Fruit fly (Drosophila melanogaster) whole organism, embryonic: ENCODE results near the gene stumps.

Experiments
- Atf-2 ChIP-seq: fragments of 200-800 bp; sonication (Bioruptor generic); optimal IDR thresholded peaks from 2 replicates; lab custom pipeline; 2016; ENCODE audit warnings: missing biosample characterization, missing genetic modification characterization
- Awh ChIP-seq: fragments of 200-800 bp; sonication (Bioruptor generic); IDR thresholded peaks from 2 replicates; pipeline ENCODE4, ENCODE4 v1.3.6; 2022; ENCODE audit warnings: missing biosample characterization, missing genetic modification characterization
- CG10654 ChIP-seq: fragments of 200-800 bp; sonication (Bioruptor generic); optimal IDR thresholded peaks from 2 replicates; lab custom pipeline; 2016; ENCODE audit warnings: missing biosample characterization, missing genetic modification characterization
- CG12071 ChIP-seq: fragments of 200-800 bp; sonication (Bioruptor generic); optimal IDR thresholded peaks from 3 replicates; lab custom pipeline; 2018; ENCODE audit warnings: missing biosample characterization, mild to moderate bottlenecking, missing genetic modification characterization
- CG12299 ChIP-seq: fragments of 200-800 bp; sonication (Bioruptor generic); optimal IDR thresholded peaks from 2 replicates; lab custom pipeline; 2018; ENCODE audit warnings: missing biosample characterization, mild to moderate bottlenecking, missing genetic modification characterization
- CG14667 ChIP-seq: fragments of 200-800 bp; sonication (Bioruptor generic); IDR thresholded peaks from 2 replicates; pipeline ENCODE4 v1.3.6; 2022; ENCODE audit warnings: missing biosample characterization, missing genetic modification characterization
- CG15011 ChIP-seq: fragments of 200-800 bp; sonication (Bioruptor generic); optimal IDR thresholded peaks from 3 replicates; lab custom pipeline; 2018; ENCODE audit warnings: missing biosample characterization, mild to moderate bottlenecking, missing genetic modification characterization
- CG15601 ChIP-seq: fragments of 200-800 bp; sonication (Bioruptor generic); optimal IDR thresholded peaks from 3 replicates; lab custom pipeline; 2019; ENCODE audit warnings: missing biosample characterization, mild to moderate bottlenecking, missing genetic modification characterization, moderate library complexity
- CG17328 ChIP-seq: fragments of 200-800 bp; sonication (Bioruptor generic); IDR thresholded peaks from 2 replicates; pipeline ENCODE4 v1.3.6; 2022; ENCODE audit warnings: missing biosample characterization, missing genetic modification characterization
- CG17568 ChIP-seq: fragments of 200-800 bp; sonication (Bioruptor generic); optimal IDR thresholded peaks from 2 replicates; lab custom pipeline; 2018; ENCODE audit warnings: missing biosample characterization, mild to moderate bottlenecking, missing genetic modification characterization, moderate library complexity
- CG18599 ChIP-seq: fragments of 200-800 bp; sonication (Bioruptor generic); optimal IDR thresholded peaks from 3 replicates; lab custom pipeline; 2017; ENCODE audit warnings: missing biosample characterization, missing genetic modification characterization, mild to moderate bottlenecking, moderate library complexity, missing genetic modification reagents
- CG18764 ChIP-seq: fragments of 200-800 bp; sonication (Bioruptor generic); optimal IDR thresholded peaks from 3 replicates; lab custom pipeline; 2016; ENCODE audit warnings: missing biosample characterization, missing genetic modification characterization
- CG4854 ChIP-seq: fragments of 200-800 bp; sonication (Bioruptor generic); optimal IDR thresholded peaks from 2 replicates; lab custom pipeline; 2016; ENCODE audit warnings: missing biosample characterization, missing genetic modification characterization, inconsistent platforms
- CG6254 ChIP-seq: fragments of 200-800 bp; sonication (Bioruptor generic); optimal IDR thresholded peaks from 3 replicates; lab custom pipeline; 2017; ENCODE audit warnings: mild to moderate bottlenecking, missing biosample characterization, missing genetic modification reagents, missing genetic modification characterization
- CG6791 ChIP-seq: fragments of 200-800 bp; sonication (Bioruptor generic); IDR thresholded peaks from 3 replicates; pipeline ENCODE4 v1.3.6; 2022; ENCODE audit warnings: missing biosample characterization, missing genetic modification characterization; ENCODE audit not compliant: partially characterized antibody
- CG6854 ChIP-seq: fragments of 200-800 bp; sonication (Bioruptor generic); optimal IDR thresholded peaks from 3 replicates; lab custom pipeline; 2017; ENCODE audit warnings: missing biosample characterization, mild to moderate bottlenecking, missing genetic modification characterization
- CG7372 ChIP-seq: fragments of 200-800 bp; sonication (Bioruptor generic); IDR thresholded peaks from 2 replicates; pipeline ENCODE4 v1.3.6; 2022; ENCODE audit warnings: missing biosample characterization, missing genetic modification characterization
- CG9817 ChIP-seq: fragments of 200-800 bp; sonication (Bioruptor generic); optimal IDR thresholded peaks from 2 replicates; lab custom pipeline; 2018; ENCODE audit warnings: missing biosample characterization, mild to moderate bottlenecking, missing genetic modification characterization, moderate library complexity
- Drgx ChIP-seq: fragments of 200-800 bp; sonication (Bioruptor generic); IDR thresholded peaks from 2 replicates; pipeline ENCODE4 v1.3.6; 2022; ENCODE audit warnings: missing biosample characterization, missing genetic modification characterization
- E2f1 ChIP-seq: fragments of 200-800 bp; sonication (Bioruptor generic); IDR thresholded peaks from 2 replicates; pipeline ENCODE4 v1.3.6; 2022; ENCODE audit warnings: missing biosample characterization, missing genetic modification characterization
- Ets97D ChIP-seq: fragments of 200-800 bp; sonication (Bioruptor generic); optimal IDR thresholded peaks from 3 replicates; lab custom pipeline; 2016; ENCODE audit warnings: missing biosample characterization, missing genetic modification characterization
- HLH54F ChIP-seq: fragments of 200-800 bp; sonication (Bioruptor generic); optimal IDR thresholded peaks from 3 replicates; lab custom pipeline; 2016; ENCODE audit warnings: missing biosample characterization, missing genetic modification characterization
- Hr51 ChIP-seq, 2 experiments: fragments of 200-800 bp; sonication (Bioruptor generic); optimal IDR thresholded peaks; 2 replicates in 1 of 2; 3 replicates in 1 of 2; lab custom pipeline; 2016 to 2018; ENCODE audit warnings: missing biosample characterization in 2 of 2, missing genetic modification characterization in 2 of 2, mild to moderate bottlenecking in 1 of 2, moderate library complexity in 1 of 2
- Jarid2 ChIP-seq: fragments of 200-800 bp; sonication (Bioruptor generic); optimal IDR thresholded peaks from 3 replicates; lab custom pipeline; 2017; ENCODE audit warnings: mild to moderate bottlenecking, missing biosample characterization, missing genetic modification reagents, missing genetic modification characterization
- Lim3 ChIP-seq: fragments of 200-800 bp; sonication (Bioruptor generic); IDR thresholded peaks from 2 replicates; pipeline ENCODE4 v1.3.6; 2022; ENCODE audit warnings: missing biosample characterization, missing genetic modification characterization
- Myb ChIP-seq: fragments of 200-800 bp; sonication (Bioruptor generic); optimal IDR thresholded peaks from 2 replicates; lab custom pipeline; 2016; ENCODE audit warnings: missing biosample characterization, missing genetic modification characterization
- Nf-YB ChIP-seq: fragments of 200-800 bp; sonication (Bioruptor generic); optimal IDR thresholded peaks from 3 replicates; lab custom pipeline; 2019; ENCODE audit warnings: missing biosample characterization, mild to moderate bottlenecking, missing genetic modification characterization, moderate library complexity
- Rfx ChIP-seq: fragments of 200-800 bp; sonication (Bioruptor generic); IDR thresholded peaks from 2 replicates; pipeline ENCODE4 v1.3.6; 2022; ENCODE audit warnings: missing biosample characterization, missing genetic modification characterization
- Sry-β ChIP-seq: fragments of 200-800 bp; sonication (Bioruptor generic); optimal IDR thresholded peaks from 2 replicates; lab custom pipeline; 2018; ENCODE audit warnings: missing biosample characterization, mild to moderate bottlenecking, missing genetic modification characterization, moderate library complexity
- amos ChIP-seq: fragments of 200-800 bp; sonication (Bioruptor generic); IDR thresholded peaks from 2 replicates; pipeline ENCODE4 v1.3.6; 2022; ENCODE audit warnings: missing biosample characterization, missing genetic modification characterization; ENCODE audit not compliant: partially characterized antibody
- az2 ChIP-seq: fragments of 200-800 bp; sonication (Bioruptor generic); optimal IDR thresholded peaks from 3 replicates; lab custom pipeline; 2016; ENCODE audit warnings: missing biosample characterization, missing genetic modification characterization
- bowl ChIP-seq: fragments of 200-800 bp; sonication (Bioruptor generic); IDR thresholded peaks from 2 replicates; pipeline ENCODE4 v1.3.6; 2022; ENCODE audit warnings: missing biosample characterization, missing genetic modification characterization
- bsh ChIP-seq, 2 experiments: fragments of 200-800 bp; sonication (Bioruptor generic); optimal IDR thresholded peaks; 2 replicates each; lab custom pipeline; 2017 to 2018; ENCODE audit warnings: mild to moderate bottlenecking in 2 of 2, missing biosample characterization in 2 of 2, missing genetic modification characterization in 2 of 2, moderate library complexity in 1 of 2
- emc ChIP-seq: fragments of 200-800 bp; sonication (Bioruptor generic); optimal IDR thresholded peaks from 2 replicates; lab custom pipeline; 2016; ENCODE audit warnings: missing biosample characterization, missing genetic modification characterization
- insv ChIP-seq, 2 experiments: fragments of 200-800 bp; sonication (Bioruptor generic); optimal IDR thresholded peaks; 3 replicates each; lab custom pipeline; 2016 to 2018; ENCODE audit warnings: missing biosample characterization in 2 of 2, missing genetic modification characterization in 2 of 2
- inv ChIP-seq: fragments of 200-800 bp; sonication (Bioruptor generic); IDR thresholded peaks from 2 replicates; pipeline ENCODE4 v1.3.6; 2022; ENCODE audit warnings: missing biosample characterization, missing genetic modification characterization; ENCODE audit not compliant: partially characterized antibody
- jigr1 ChIP-seq: fragments of 200-800 bp; sonication (Bioruptor generic); IDR thresholded peaks from 3 replicates; pipeline ENCODE4 v1.3.6; 2022; ENCODE audit warnings: missing biosample characterization, missing genetic modification characterization
- jumu ChIP-seq: fragments of 200-800 bp; sonication (Bioruptor generic); optimal IDR thresholded peaks from 3 replicates; lab custom pipeline; 2016; ENCODE audit warnings: missing biosample characterization, missing genetic modification characterization
- kay ChIP-seq: fragments of 200-800 bp; sonication (Bioruptor generic); optimal IDR thresholded peaks from 2 replicates; lab custom pipeline; 2016; ENCODE audit warnings: missing biosample characterization, missing genetic modification characterization
- lab ChIP-seq: fragments of 200-800 bp; sonication (Bioruptor generic); optimal IDR thresholded peaks from 3 replicates; lab custom pipeline; 2017; ENCODE audit warnings: missing biosample characterization, missing genetic modification characterization, mild to moderate bottlenecking, moderate library complexity, missing genetic modification reagents
- lov ChIP-seq, 2 experiments: fragments of 200-800 bp in 1 of 2; fragments of >200 bp in 1 of 2; sonication (Bioruptor generic) in 1 of 2; IDR thresholded peaks in 1 of 2; optimal IDR thresholded peaks in 1 of 2; 2 replicates in 1 of 2; 3 replicates in 1 of 2; pipeline versions ENCODE4 v1.3.6 to Lab custom; 2017 to 2022; ENCODE audit warnings: missing biosample characterization in 1 of 2, missing genetic modification characterization in 1 of 2
- ro ChIP-seq: fragments of 200-800 bp; sonication (Bioruptor generic); IDR thresholded peaks from 2 replicates; pipeline ENCODE4 v1.3.6; 2022; ENCODE audit warnings: missing biosample characterization, missing genetic modification characterization
- salm ChIP-seq: fragments of 200-800 bp; sonication (Bioruptor generic); optimal IDR thresholded peaks from 2 replicates; lab custom pipeline; 2018; ENCODE audit warnings: missing biosample characterization, mild to moderate bottlenecking, missing genetic modification characterization
- seq ChIP-seq: fragments of 200-800 bp; sonication (Bioruptor generic); IDR thresholded peaks from 2 replicates; pipeline ENCODE4 v1.3.6; 2022; ENCODE audit warnings: missing biosample characterization, missing genetic modification characterization
- stwl ChIP-seq: fragments of 200-800 bp; sonication (Bioruptor generic); optimal IDR thresholded peaks from 3 replicates; lab custom pipeline; 2018; ENCODE audit warnings: missing biosample characterization, mild to moderate bottlenecking, missing genetic modification characterization, moderate library complexity
- wdn ChIP-seq: fragments of 200-800 bp; sonication (Bioruptor generic); IDR thresholded peaks from 2 replicates; pipeline ENCODE4 v1.3.6; 2022; ENCODE audit warnings: missing biosample characterization, missing genetic modification characterization
- zfh1 ChIP-seq: fragments of 200-800 bp; sonication (Bioruptor generic); IDR thresholded peaks from 3 replicates; pipeline ENCODE4 v1.3.6; 2022; ENCODE audit warnings: missing biosample characterization, missing genetic modification characterization

stumps gene

dm6 chr3R:14654976-14655896 is 78.2 kb downstream of the stumps start (continued):
- peak; percentile 94 for TF ChIP-seq CG17568
- peak; percentile 67; the same call in 1 of the 3 replicates for TF ChIP-seq jigr1 (GFP tag; lab: Robert Waterston, UW)
- peak; percentile 81 to 94 for TF ChIP-seq Hr51 (GFP tag; optimal IDR thresholded peaks at IDR 0.05; lab: Kevin White, UChicago)
- TF ChIP-seq bsh (GFP tag; optimal IDR thresholded peaks at IDR 0.05; lab: Kevin White, UChicago): peak; percentile 74 to 95
- TF ChIP-seq Lim3 (GFP tag; lab: Robert Waterston, UW): peak; percentile 44; the same call in 1 of the 2 replicates
- TF ChIP-seq lov (optimal IDR thresholded peaks at IDR 0.05; lab: Kevin White, UChicago): no peak
- peak; percentile 87 for TF ChIP-seq lov (GFP tag; IDR thresholded peaks at IDR 0.05; lab: Robert Waterston, UW)
- TF ChIP-seq insv (GFP tag; optimal IDR thresholded peaks at IDR 0.05; lab: Kevin White, UChicago): no peak
- TF ChIP-seq Awh (GFP tag; lab: Robert Waterston, UW): peak; percentile 88
- TF ChIP-seq HLH54F (GFP tag; lab: Kevin White, UChicago): peak; percentile 89
- TF ChIP-seq CG18764: peak; percentile 81
- peak; percentile 52 for TF ChIP-seq emc (GFP tag; lab: Kevin White, UChicago)
- peak; percentile 13 for TF ChIP-seq Nf-YB (GFP tag; lab: Kevin White, UChicago)
- TF ChIP-seq Atf-2 (GFP tag; lab: Kevin White, UChicago): peak; percentile 90
- peak; percentile 91 for TF ChIP-seq CG7372 (GFP tag; lab: Robert Waterston, UW)
- TF ChIP-seq CG6254 (GFP tag; lab: Kevin White, UChicago): peak; percentile 82
- peak; percentile 91 for TF ChIP-seq CG6854 (GFP tag; lab: Kevin White, UChicago)
- TF ChIP-seq CG17328 (GFP tag; lab: Robert Waterston, UW): peak; percentile 94
- peak; percentile 69 for TF ChIP-seq bowl (GFP tag; lab: Robert Waterston, UW)
- peak; percentile 91 for TF ChIP-seq wdn (GFP tag; lab: Robert Waterston, UW)
- TF ChIP-seq ro (GFP tag; lab: Robert Waterston, UW): no peak; the same call in 1 of the 2 replicates
- peak; percentile 41 for TF ChIP-seq stwl (tag; lab: Kevin White, UChicago)
- TF ChIP-seq az2 (GFP tag; lab: Kevin White, UChicago): peak; percentile 92
- TF ChIP-seq amos: peak; percentile 71
- peak; percentile 93 for TF ChIP-seq Drgx (GFP tag; lab: Robert Waterston, UW)
- peak; percentile 90 for TF ChIP-seq CG15011 (GFP tag; lab: Kevin White, UChicago)
- peak; percentile 39; the same call in 1 of the 3 replicates for TF ChIP-seq CG6791 (GFP tag; lab: Robert Waterston, UW)
- TF ChIP-seq zfh1 (GFP tag; lab: Robert Waterston, UW): peak; percentile 94
- TF ChIP-seq CG18599: peak; percentile 97
- peak; percentile 88 for TF ChIP-seq CG14667 (GFP tag; lab: Robert Waterston, UW)
- TF ChIP-seq kay (GFP tag; lab: Kevin White, UChicago): peak; percentile 87
- TF ChIP-seq inv (GFP tag; lab: Robert Waterston, UW): peak; percentile 32; the same call in 1 of the 2 replicates
- TF ChIP-seq Sry-β (GFP tag; lab: Kevin White, UChicago): peak; percentile 51
- peak; percentile 89 for TF ChIP-seq jumu (GFP tag; lab: Kevin White, UChicago)
- TF ChIP-seq CG4854: peak; percentile 88
- TF ChIP-seq CG15601 (tag; lab: Kevin White, UChicago): peak; percentile 90
- peak; percentile 82 for TF ChIP-seq CG10654 (GFP tag; lab: Kevin White, UChicago)
- TF ChIP-seq Ets97D (GFP tag; lab: Kevin White, UChicago): peak; percentile 61
- peak; percentile 87 for TF ChIP-seq salm (tag; lab: Kevin White, UChicago)
- peak; percentile 91 for TF ChIP-seq CG12071
- TF ChIP-seq CG12299: peak; percentile 90
- peak; percentile 81 for TF ChIP-seq Myb (GFP tag; lab: Kevin White, UChicago)
- TF ChIP-seq seq (GFP tag; lab: Robert Waterston, UW): peak; percentile 90
- TF ChIP-seq Rfx: peak; percentile 95
- TF ChIP-seq lab (GFP tag; lab: Kevin White, UChicago): peak; percentile 97
- peak; percentile 90 for TF ChIP-seq E2f1
- peak; percentile 94 for TF ChIP-seq CG9817 (tag; lab: Kevin White, UChicago)
- TF ChIP-seq Jarid2: peak; percentile 80
